Fruit fly (Drosophila melanogaster) whole organism, embryonic: Measurements from ENCODE around the gene Best3.

ENCODE experiments used
- Antp ChIP-seq: fragments of 200-800 bp; sonication (Bioruptor generic); optimal IDR thresholded peaks from 3 replicates; lab custom pipeline; 2016; ENCODE audit warnings: missing biosample characterization, missing genetic modification characterization
- B-H2 ChIP-seq: fragments of 200-800 bp; sonication (Bioruptor generic); optimal IDR thresholded peaks from 2 replicates; lab custom pipeline; 2018; ENCODE audit warnings: missing biosample characterization, mild to moderate bottlenecking, missing genetic modification characterization
- C15 ChIP-seq: fragments of 200-800 bp; sonication (Bioruptor generic); IDR thresholded peaks from 3 replicates; pipeline ENCODE4 v1.3.6; 2022; ENCODE audit warnings: missing biosample characterization, missing genetic modification characterization
- CG10366 ChIP-seq: fragments of 200-800 bp; sonication (Bioruptor generic); IDR thresholded peaks from 2 replicates; pipeline ENCODE4 v1.3.6; 2022; ENCODE audit warnings: missing biosample characterization, missing genetic modification characterization
- CG12104 ChIP-seq: fragments of 200-800 bp; sonication (Bioruptor generic); optimal IDR thresholded peaks from 3 replicates; lab custom pipeline; 2016; ENCODE audit warnings: missing biosample characterization, missing genetic modification characterization
- CG12155 ChIP-seq: fragments of 200-800 bp; sonication (Bioruptor generic); optimal IDR thresholded peaks from 3 replicates; lab custom pipeline; 2016; ENCODE audit warnings: missing biosample characterization, missing genetic modification characterization
- CG1233 ChIP-seq: fragments of 200-800 bp; sonication (Bioruptor generic); optimal IDR thresholded peaks from 4 replicates; lab custom pipeline; 2018; ENCODE audit warnings: missing biosample characterization, mild to moderate bottlenecking, missing genetic modification characterization
- CG14667 ChIP-seq: fragments of 200-800 bp; sonication (Bioruptor generic); IDR thresholded peaks from 2 replicates; pipeline ENCODE4 v1.3.6; 2022; ENCODE audit warnings: missing biosample characterization, missing genetic modification characterization
- CG1603 ChIP-seq: fragments of 200-800 bp; sonication (Bioruptor generic); optimal IDR thresholded peaks from 2 replicates; lab custom pipeline; 2019; ENCODE audit warnings: missing biosample characterization, mild to moderate bottlenecking, missing genetic modification characterization, moderate library complexity
- CG17612 ChIP-seq: fragments of 200-800 bp; sonication (Bioruptor generic); IDR thresholded peaks from 2 replicates; pipeline ENCODE4 v1.3.6; 2022; ENCODE audit warnings: missing biosample characterization, missing genetic modification characterization
- CG1832 ChIP-seq: fragments of 200-800 bp; sonication (Bioruptor generic); optimal IDR thresholded peaks from 2 replicates; lab custom pipeline; 2017; ENCODE audit warnings: missing biosample characterization, mild to moderate bottlenecking, missing genetic modification characterization, inconsistent platforms
- CG18619 ChIP-seq: fragments of 200-800 bp; sonication (Bioruptor generic); optimal IDR thresholded peaks from 3 replicates; lab custom pipeline; 2017; ENCODE audit warnings: missing biosample characterization, mild to moderate bottlenecking, missing genetic modification characterization
- CG2116 ChIP-seq: fragments of 200-800 bp; sonication (Bioruptor generic); optimal IDR thresholded peaks from 3 replicates; lab custom pipeline; 2018; ENCODE audit warnings: missing biosample characterization, mild to moderate bottlenecking, missing genetic modification characterization
- CG30403 ChIP-seq: fragments of 200-800 bp; sonication (Bioruptor generic); optimal IDR thresholded peaks from 3 replicates; lab custom pipeline; 2016; ENCODE audit warnings: missing biosample characterization, missing genetic modification characterization
- CG31365 ChIP-seq: fragments of 200-800 bp; sonication (Bioruptor generic); optimal IDR thresholded peaks from 2 replicates; lab custom pipeline; 2018; ENCODE audit warnings: missing biosample characterization, mild to moderate bottlenecking, missing genetic modification characterization
- CG3995 ChIP-seq: fragments of 200-800 bp; sonication (Bioruptor generic); optimal IDR thresholded peaks from 3 replicates; lab custom pipeline; 2016; ENCODE audit warnings: missing biosample characterization, missing genetic modification characterization
- CG4360 ChIP-seq: fragments of 200-800 bp; sonication (Bioruptor generic); IDR thresholded peaks from 2 replicates; pipeline ENCODE4 v1.3.6; 2022; ENCODE audit warnings: missing biosample characterization, missing genetic modification characterization
- CG43689 ChIP-seq: fragments of 200-800 bp; sonication (Bioruptor generic); IDR thresholded peaks from 2 replicates; pipeline ENCODE4 v1.3.6; 2022; ENCODE audit warnings: missing biosample characterization, missing genetic modification characterization
- CG4424 ChIP-seq: fragments of 200-800 bp; sonication (Bioruptor generic); optimal IDR thresholded peaks from 3 replicates; lab custom pipeline; 2016; ENCODE audit warnings: missing biosample characterization, missing genetic modification characterization
- CG6175 ChIP-seq: fragments of 200-800 bp; sonication (Bioruptor generic); IDR thresholded peaks from 3 replicates; pipeline ENCODE4 v1.3.6; 2022; ENCODE audit warnings: missing biosample characterization, missing genetic modification characterization
- CG7987 ChIP-seq: fragments of 200-800 bp; sonication (Bioruptor generic); optimal IDR thresholded peaks from 2 replicates; lab custom pipeline; 2018; ENCODE audit warnings: missing biosample characterization, mild to moderate bottlenecking, missing genetic modification characterization, moderate library complexity
- CG8089 ChIP-seq: fragments of 200-800 bp; sonication (Bioruptor generic); optimal IDR thresholded peaks from 3 replicates; lab custom pipeline; 2016; ENCODE audit warnings: missing biosample characterization, missing genetic modification characterization
- CG9437 ChIP-seq: fragments of 200-800 bp; sonication (Bioruptor generic); optimal IDR thresholded peaks from 2 replicates; lab custom pipeline; 2018; ENCODE audit warnings: missing biosample characterization, mild to moderate bottlenecking, missing genetic modification characterization
- D ChIP-seq, 2 experiments: fragments of 200-800 bp in 1 of 2; fragments of >200 bp in 1 of 2; sonication (Bioruptor generic) in 1 of 2; optimal IDR thresholded peaks; 2 replicates in 1 of 2; 3 replicates in 1 of 2; lab custom pipeline; 2017; ENCODE audit warnings: mild to moderate bottlenecking in 1 of 2, missing biosample characterization in 1 of 2, missing genetic modification characterization in 1 of 2, missing genetic modification reagents in 1 of 2
- Drgx ChIP-seq: fragments of 200-800 bp; sonication (Bioruptor generic); IDR thresholded peaks from 2 replicates; pipeline ENCODE4 v1.3.6; 2022; ENCODE audit warnings: missing biosample characterization, missing genetic modification characterization
- Fer1 ChIP-seq: fragments of 200-800 bp; sonication (Bioruptor generic); optimal IDR thresholded peaks from 2 replicates; lab custom pipeline; 2017; ENCODE audit warnings: missing biosample characterization, mild to moderate bottlenecking, missing genetic modification characterization
- Jarid2 ChIP-seq: fragments of 200-800 bp; sonication (Bioruptor generic); optimal IDR thresholded peaks from 3 replicates; lab custom pipeline; 2017; ENCODE audit warnings: mild to moderate bottlenecking, missing biosample characterization, missing genetic modification reagents, missing genetic modification characterization
- MTF-1 ChIP-seq: fragments of 200-800 bp; sonication (Bioruptor generic); optimal IDR thresholded peaks from 2 replicates; lab custom pipeline; 2018; ENCODE audit warnings: missing biosample characterization, mild to moderate bottlenecking, missing genetic modification characterization, borderline replicate concordance
- Mrtf ChIP-seq: fragments of 200-800 bp; sonication (Bioruptor generic); IDR thresholded peaks from 3 replicates; pipeline ENCODE4 v1.3.6; 2022; ENCODE audit warnings: missing biosample characterization, missing genetic modification characterization
- Pdp1 ChIP-seq, 2 experiments: fragments of 200-800 bp; sonication (Bioruptor generic); optimal IDR thresholded peaks; 3 replicates each; lab custom pipeline; 2016; ENCODE audit warnings: missing biosample characterization in 2 of 2, missing genetic modification characterization in 2 of 2, mild to moderate bottlenecking in 1 of 2, moderate library complexity in 1 of 2
- Rfx ChIP-seq: fragments of 200-800 bp; sonication (Bioruptor generic); IDR thresholded peaks from 2 replicates; pipeline ENCODE4 v1.3.6; 2022; ENCODE audit warnings: missing biosample characterization, missing genetic modification characterization
- Six4 ChIP-seq: fragments of 200-800 bp; sonication (Bioruptor generic); optimal IDR thresholded peaks from 2 replicates; lab custom pipeline; 2016; ENCODE audit warnings: missing biosample characterization, missing genetic modification characterization
- Xrp1 ChIP-seq: fragments of 200-800 bp; sonication (Bioruptor generic); IDR thresholded peaks from 2 replicates; pipeline ENCODE4 v1.3.6; 2022; ENCODE audit warnings: missing biosample characterization, missing genetic modification characterization
- dmrt11E ChIP-seq: fragments of 200-800 bp; sonication (Bioruptor generic); optimal IDR thresholded peaks from 3 replicates; lab custom pipeline; 2018; ENCODE audit warnings: missing biosample characterization, mild to moderate bottlenecking, missing genetic modification characterization, moderate library complexity
- eyg ChIP-seq: fragments of 200-800 bp; sonication (Bioruptor generic); optimal IDR thresholded peaks from 3 replicates; lab custom pipeline; 2016; ENCODE audit warnings: missing biosample characterization, missing genetic modification characterization
- gcm ChIP-seq: fragments of 200-800 bp; sonication (Bioruptor generic); optimal IDR thresholded peaks from 2 replicates; lab custom pipeline; 2019; ENCODE audit warnings: missing biosample characterization, mild to moderate bottlenecking, missing genetic modification characterization, moderate library complexity
- insv ChIP-seq, 2 experiments: fragments of 200-800 bp; sonication (Bioruptor generic); optimal IDR thresholded peaks; 3 replicates each; lab custom pipeline; 2016 to 2018; ENCODE audit warnings: missing biosample characterization in 2 of 2, missing genetic modification characterization in 2 of 2
- luna ChIP-seq: fragments of 200-800 bp; sonication (Bioruptor generic); optimal IDR thresholded peaks from 2 replicates; lab custom pipeline; 2016; ENCODE audit warnings: missing biosample characterization, missing genetic modification characterization
- maf-S ChIP-seq: fragments of 200-800 bp; sonication (Bioruptor generic); optimal IDR thresholded peaks from 2 replicates; lab custom pipeline; 2016; ENCODE audit warnings: missing biosample characterization, missing genetic modification characterization
- oc ChIP-seq: fragments of 200-800 bp; sonication (Bioruptor generic); optimal IDR thresholded peaks from 2 replicates; lab custom pipeline; 2018; ENCODE audit warnings: missing biosample characterization, mild to moderate bottlenecking, missing genetic modification characterization, moderate library complexity
- org-1 ChIP-seq: fragments of 200-800 bp; sonication (Bioruptor generic); optimal IDR thresholded peaks from 2 replicates; lab custom pipeline; 2017; ENCODE audit warnings: missing biosample characterization, missing genetic modification characterization
- pho ChIP-seq: fragments of 200-800 bp; sonication (Bioruptor generic); optimal IDR thresholded peaks from 2 replicates; lab custom pipeline; 2016; ENCODE audit warnings: missing biosample characterization, missing genetic modification characterization
- pzg ChIP-seq: fragments of 200-800 bp; sonication (Bioruptor generic); optimal IDR thresholded peaks from 3 replicates; lab custom pipeline; 2018; ENCODE audit warnings: missing biosample characterization, mild to moderate bottlenecking, missing genetic modification characterization, moderate library complexity
- row ChIP-seq: fragments of 200-800 bp; sonication (Bioruptor generic); IDR thresholded peaks from 3 replicates; pipeline ENCODE4 v1.3.6; 2022; ENCODE audit warnings: missing biosample characterization, missing genetic modification characterization
- sens ChIP-seq: fragments of 200-800 bp; sonication (Bioruptor generic); peaks from one replicate; lab custom pipeline; 2016; ENCODE audit warnings: missing biosample characterization, missing genetic modification characterization
- shn ChIP-seq: fragments of 200-800 bp; sonication (Bioruptor generic); optimal IDR thresholded peaks from 3 replicates; lab custom pipeline; 2016; ENCODE audit warnings: missing biosample characterization, missing genetic modification characterization
- sim ChIP-seq: fragments of 200-800 bp; sonication (Bioruptor generic); IDR thresholded peaks from 2 replicates; pipeline ENCODE4 v1.3.6; 2022; ENCODE audit warnings: missing biosample characterization, missing genetic modification characterization
- tap ChIP-seq: fragments of 200-800 bp; optimal IDR thresholded peaks from 3 replicates; lab custom pipeline; 2019; ENCODE audit warnings: missing biosample characterization, mild to moderate bottlenecking, missing genetic modification characterization, moderate library complexity
- twi ChIP-seq: fragments of 200-800 bp; optimal IDR thresholded peaks from 2 replicates; lab custom pipeline; 2019; ENCODE audit warnings: missing biosample characterization, mild to moderate bottlenecking, missing genetic modification characterization, moderate library complexity

Best3 gene

DNA sequence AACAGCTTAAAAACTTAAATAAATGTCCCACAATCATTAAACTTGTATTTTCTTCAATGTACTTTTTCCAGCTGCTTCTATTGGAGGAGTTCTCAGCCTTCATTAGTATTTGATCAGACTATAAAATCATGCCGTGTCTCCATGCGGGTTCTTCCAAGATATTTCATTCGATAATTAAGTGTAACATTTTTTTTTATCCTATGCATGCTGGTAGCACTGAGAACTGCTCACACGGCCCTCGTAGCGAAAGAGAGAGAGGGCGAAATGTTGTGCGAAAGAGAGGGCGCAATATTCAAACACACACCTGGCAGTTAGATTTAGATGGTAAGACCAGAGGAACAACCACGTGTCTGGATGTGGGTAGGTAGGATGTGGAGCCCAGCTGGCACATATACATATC is 22.9 kb upstream of the Best3 start (continued):
- TF ChIP-seq D (optimal IDR thresholded peaks at IDR 0.05; lab: Kevin White, UChicago), result no peak
- no peak for TF ChIP-seq D (GFP tag; optimal IDR thresholded peaks at IDR 0.05; lab: Kevin White, UChicago)
- peak; percentile 25 for TF ChIP-seq sens (GFP tag; lab: Kevin White, UChicago)
- TF ChIP-seq pzg (GFP tag; lab: Kevin White, UChicago), result no peak
- no peak for TF ChIP-seq Rfx
- TF ChIP-seq Jarid2 (GFP tag; lab: Kevin White, UChicago), result no peak
- peak; percentile 21; the same call in 1 of the 3 replicates for TF ChIP-seq row (GFP tag; lab: Robert Waterston, UW)
- peak; percentile 34 for TF ChIP-seq CG1832 (GFP tag; lab: Kevin White, UChicago)
- TF ChIP-seq gcm (GFP tag; lab: Kevin White, UChicago), result peak; percentile 91
- no peak for TF ChIP-seq C15
- no peak for TF ChIP-seq CG17612 (GFP tag; lab: Robert Waterston, UW)
- TF ChIP-seq Mrtf (GFP tag; lab: Robert Waterston, UW), result no peak
- no peak for TF ChIP-seq CG4424 (GFP tag; lab: Kevin White, UChicago)
- no peak for TF ChIP-seq CG12155 (GFP tag; lab: Kevin White, UChicago)

DNA sequence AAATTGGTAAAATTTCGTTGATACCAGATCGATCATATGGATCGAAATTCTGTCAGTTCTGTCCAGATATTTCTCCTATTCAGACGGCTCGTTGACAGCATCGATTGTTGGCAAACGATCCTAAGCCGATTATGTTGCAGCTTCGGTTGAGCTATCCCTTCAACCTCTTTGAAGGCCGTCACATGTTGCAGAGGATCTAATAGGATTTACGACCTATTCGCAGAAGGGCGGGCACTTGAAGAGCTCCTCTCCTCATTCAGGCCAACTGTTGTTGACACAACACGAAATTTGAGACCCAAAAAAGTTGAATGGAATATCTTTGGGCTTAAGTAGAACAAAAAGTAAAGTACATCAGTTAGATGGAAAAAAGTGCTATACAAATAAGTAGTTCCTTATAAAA is 19.6 kb upstream of the Best3 start:
- TF ChIP-seq CG7987 (GFP tag; lab: Kevin White, UChicago) (no peak), CG43689 (GFP tag; lab: Robert Waterston, UW) (no peak), pho (no peak), eyg (GFP tag; lab: Kevin White, UChicago) (no peak), tap (tag; lab: Kevin White, UChicago) (no peak), oc (tag; lab: Kevin White, UChicago) (peak; percentile 64), insv (GFP tag; optimal IDR thresholded peaks at IDR 0.05; lab: Kevin White, UChicago) (peak in 1 of 2 experiments; percentile 23), sim (GFP tag; lab: Robert Waterston, UW) (no peak), org-1 (GFP tag; lab: Kevin White, UChicago) (no peak), Xrp1 (GFP tag; lab: Robert Waterston, UW) (no peak), CG3995 (GFP tag; lab: Kevin White, UChicago) (no peak), twi (tag; lab: Kevin White, UChicago) (peak; percentile 85), dmrt11E (peak; percentile 49), maf-S (no peak)
- TF ChIP-seq, all 482 proteins: peak for 4

DNA sequence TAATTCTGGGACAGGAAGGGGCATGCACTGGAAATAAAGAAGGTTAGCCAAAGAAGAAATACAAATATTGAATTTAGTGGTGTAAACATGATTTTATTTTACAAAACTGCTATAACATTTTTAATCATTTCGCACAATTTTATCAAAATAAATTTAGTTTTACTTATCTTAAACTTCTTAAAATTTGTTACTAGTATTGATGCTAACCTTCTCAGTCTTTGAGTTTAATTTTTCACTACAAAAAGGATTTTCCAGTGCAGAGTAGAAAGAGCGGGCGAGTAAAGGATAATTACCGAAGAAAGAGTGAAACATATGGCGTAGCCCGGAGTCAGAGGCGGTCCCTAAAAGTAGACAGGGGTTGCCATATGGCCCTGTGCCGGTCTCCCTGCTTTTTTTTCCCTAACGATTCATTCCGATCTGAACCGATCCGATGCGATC is 18.4 kb upstream of the Best3 start:
- no peak for TF ChIP-seq CG8089 (GFP tag; lab: Kevin White, UChicago)
- no peak for TF ChIP-seq CG18619
- peak; percentile 2 for TF ChIP-seq CG1603 (tag; lab: Kevin White, UChicago)
- TF ChIP-seq CG2116 (GFP tag; lab: Kevin White, UChicago), result peak; percentile 8
- TF ChIP-seq CG30403 (GFP tag; lab: Kevin White, UChicago), result no peak
- TF ChIP-seq luna (GFP tag; lab: Kevin White, UChicago), result no peak
- no peak for TF ChIP-seq MTF-1 (GFP tag; lab: Kevin White, UChicago)
- TF ChIP-seq CG14667, result no peak
- TF ChIP-seq CG31365, result no peak
- no peak for TF ChIP-seq Antp
- TF ChIP-seq twi (tag; lab: Kevin White, UChicago), result peak; percentile 97
- TF ChIP-seq Six4 (GFP tag; lab: Kevin White, UChicago), result peak; percentile 45
- TF ChIP-seq Fer1, result no peak
- no peak for TF ChIP-seq CG9437
- peak in 1 of 2 experiments; percentile 17 for TF ChIP-seq Pdp1 (GFP tag; optimal IDR thresholded peaks at IDR 0.05; lab: Kevin White, UChicago)
- TF ChIP-seq CG10366 (GFP tag; lab: Robert Waterston, UW), result no peak
- TF ChIP-seq CG1233 (GFP tag; lab: Kevin White, UChicago), result peak; percentile 12
- TF ChIP-seq B-H2 (GFP tag; lab: Kevin White, UChicago), result no peak
- TF ChIP-seq CG4360, result no peak
- TF ChIP-seq shn (GFP tag; lab: Kevin White, UChicago), result no peak
- TF ChIP-seq CG12104, result no peak
- no peak for TF ChIP-seq CG6175 (GFP tag; lab: Robert Waterston, UW)
- TF ChIP-seq Drgx (GFP tag; lab: Robert Waterston, UW), result no peak
- peak; percentile 62 for TF ChIP-seq row (GFP tag; lab: Robert Waterston, UW)
